Worm (Caenorhabditis elegans) whole organism, L2 larva: ENCODE measurements around the gene srw-72.

Experiments
- ZK546.5 ChIP-seq: sonication (generic microtip); optimal IDR thresholded peaks from 2 replicates; lab custom pipeline; 2017; ENCODE audit warnings: missing biosample characterization, missing genetic modification characterization
- alr-1 ChIP-seq: fragments of 150-350 bp; optimal IDR thresholded peaks from 2 replicates; lab custom pipeline; 2014; ENCODE audit warnings: missing biosample characterization, missing genetic modification characterization
- ama-1 ChIP-seq: fragments of 150-350 bp; optimal IDR thresholded peaks from 2 replicates; lab custom pipeline; 2018; ENCODE audit warnings: inconsistent platforms
- elt-1 ChIP-seq: fragments of 150-350 bp; optimal IDR thresholded peaks from 2 replicates; lab custom pipeline; 2014; ENCODE audit warnings: missing biosample characterization, missing genetic modification characterization
- mdl-1 ChIP-seq, 2 experiments: fragments of 150-350 bp in 1 of 2; sonication (generic microtip) in 1 of 2; optimal IDR thresholded peaks; 2 replicates each; lab custom pipeline; 2017; ENCODE audit warnings: missing biosample characterization in 2 of 2, missing genetic modification characterization in 2 of 2
- nhr-12 ChIP-seq: fragments of 150-350 bp; optimal IDR thresholded peaks from 2 replicates; lab custom pipeline; 2014; ENCODE audit warnings: missing biosample characterization, missing genetic modification characterization
- nhr-237 ChIP-seq: fragments of 150-350 bp; optimal IDR thresholded peaks from 2 replicates; lab custom pipeline; 2014; ENCODE audit warnings: missing biosample characterization, missing genetic modification characterization
- ztf-1 ChIP-seq: fragments of 200-800 bp; sonication (Bioruptor generic); conservative IDR thresholded peaks from 2 replicates; pipeline ENCODE4 v1.3.6; 2022; ENCODE audit warnings: missing genetic modification characterization, missing compliant biosample characterization

ce11 chrV:17486034-17486433 lies 19.2 kb downstream of the srw-72 start, which contains the start of gene scl-24:
- TF ChIP-seq alr-1 = no peak
- no peak for TF ChIP-seq elt-1
- no peak for TF ChIP-seq mdl-1 (tag; optimal IDR thresholded peaks at IDR 0.05; lab: Kevin White, UChicago)
- no peak for TF ChIP-seq ztf-1 (GFP tag; lab: Robert Waterston, UW)
- TF ChIP-seq ama-1 (lab: Kevin White, UChicago) = no peak
- TF ChIP-seq ZK546.5 = no peak
- no peak for TF ChIP-seq nhr-12 (tag; lab: Kevin White, UChicago)
- no peak for TF ChIP-seq nhr-237 (tag; lab: Kevin White, UChicago)
